Worm (Caenorhabditis elegans): Measurements from ENCODE around the gene fbxa-131.

DNA sequence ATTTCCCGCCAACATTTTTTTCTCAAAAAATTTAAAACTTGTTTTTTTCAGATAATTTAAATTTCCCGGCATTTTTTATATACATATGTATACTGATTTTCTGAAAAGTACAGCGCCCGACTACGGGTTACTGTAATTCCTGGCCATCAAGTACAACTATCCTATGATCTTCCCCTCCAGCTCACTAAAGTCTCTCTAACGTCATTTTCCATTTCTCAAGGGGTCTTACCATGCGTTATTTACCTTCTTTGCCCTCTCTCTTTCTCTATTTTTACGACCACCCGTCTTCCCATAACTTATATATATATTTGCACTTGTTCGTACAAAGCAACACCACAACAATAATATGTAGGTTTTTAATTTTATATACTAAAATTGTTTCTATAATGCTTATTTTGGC is 18.0 kb downstream of the fbxa-131 start, which contains the start of gene W04E12.9:
- TF ChIP-seq him-1 (tag; optimal IDR thresholded peaks at IDR 0.05) (no peak), dao-5 (tag; optimal IDR thresholded peaks at IDR 0.05) (no peak)

Data from whole organism, L4/young adult.